Worm (Caenorhabditis elegans) whole organism, midembryonic: ENCODE data around the gene hcp-1.

ENCODE experiments used
- T22C8.4 ChIP-seq: fragments of 200-800 bp; sonication (Bioruptor generic); IDR thresholded peaks from 2 replicates; pipeline ENCODE4 v1.3.6; 2022; ENCODE audit warnings: missing genetic modification characterization, missing compliant biosample characterization
- cog-1 ChIP-seq: sonication (generic microtip); optimal IDR thresholded peaks from 2 replicates; lab custom pipeline; 2016; ENCODE audit warnings: missing genetic modification characterization, missing compliant biosample characterization
- flt-1 ChIP-seq: fragments of 200-800 bp; sonication (Bioruptor generic); IDR thresholded peaks from 2 replicates; pipeline ENCODE4 v1.3.6; 2022; ENCODE audit warnings: missing genetic modification characterization, missing compliant biosample characterization
- klf-2 ChIP-seq: fragments of 200-800 bp; sonication (Bioruptor generic); conservative IDR thresholded peaks from 2 replicates; pipeline ENCODE4 v1.3.6; 2022; ENCODE audit warnings: missing genetic modification reagents, missing genetic modification characterization, missing compliant biosample characterization
- med-1 ChIP-seq: sonication (generic microtip); optimal IDR thresholded peaks from 2 replicates; lab custom pipeline; 2017; ENCODE audit warnings: missing genetic modification characterization, mild to moderate bottlenecking, missing compliant biosample characterization, antibody characterized with exemption, missing genetic modification reagents; ENCODE audit not compliant: insufficient read depth
- ref-1 ChIP-seq: fragments of 200-800 bp; sonication (Bioruptor generic); conservative IDR thresholded peaks from 2 replicates; pipeline ENCODE4 v1.3.6; 2022; ENCODE audit warnings: missing genetic modification reagents, missing genetic modification characterization, missing compliant biosample characterization
- tab-1 ChIP-seq: fragments of 200-800 bp; sonication (Bioruptor generic); IDR thresholded peaks from 2 replicates; pipeline ENCODE4 v1.3.6; 2022; ENCODE audit warnings: missing genetic modification characterization, missing compliant biosample characterization
- ztf-23 ChIP-seq: fragments of 200-800 bp; sonication (Bioruptor generic); IDR thresholded peaks from 2 replicates; pipeline ENCODE4 v1.3.6; 2022; ENCODE audit warnings: missing genetic modification reagents, missing genetic modification characterization, missing compliant biosample characterization
- ztf-29 ChIP-seq: fragments of 200-800 bp; sonication (Bioruptor generic); IDR thresholded peaks from 2 replicates; pipeline ENCODE4 v1.3.6; 2022; ENCODE audit warnings: missing genetic modification reagents, missing genetic modification characterization, missing compliant biosample characterization

hcp-1 gene

ce11 chrV:6557035-6557434 lies 37.0 kb upstream of the hcp-1 start, which contains the start of gene spp-27:
spp-27 (minus strand) TSS chrV:6557135.
- no peak for TF ChIP-seq ztf-29 (GFP tag; lab: Robert Waterston, UW)
- no peak for TF ChIP-seq flt-1 (GFP tag; lab: Robert Waterston, UW)
- no peak for TF ChIP-seq cog-1 (tag; lab: Kevin White, UChicago)
- TF ChIP-seq ref-1 (GFP tag; lab: Robert Waterston, UW) = no peak
- no peak for TF ChIP-seq T22C8.4 (GFP tag; lab: Robert Waterston, UW)
- TF ChIP-seq ztf-23 (GFP tag; lab: Robert Waterston, UW) = no peak
- TF ChIP-seq med-1 (GFP tag; lab: Kevin White, UChicago) = no peak
- no peak for TF ChIP-seq klf-2
- no peak for TF ChIP-seq tab-1 (GFP tag; lab: Robert Waterston, UW)

DNA sequence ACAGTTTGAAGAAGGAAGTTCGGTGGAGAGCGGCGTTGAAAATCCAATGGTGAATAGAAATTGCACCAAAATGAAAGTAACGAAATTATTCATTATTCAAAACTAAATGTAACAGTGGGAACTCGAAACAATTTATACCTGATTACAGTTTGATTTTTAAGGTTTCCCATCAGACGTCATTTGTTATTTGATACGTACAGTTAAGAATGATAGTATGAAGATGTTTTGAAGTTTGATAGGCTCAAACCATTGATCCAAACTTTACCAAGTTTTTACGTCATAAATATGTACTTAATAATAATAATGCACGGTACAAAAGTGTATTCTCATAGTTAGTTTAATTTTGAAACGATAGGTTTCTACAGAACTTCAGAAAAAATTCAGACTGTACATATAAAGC lies 35.9 kb upstream of the hcp-1 start, which contains the start of gene spp-20:
Gene spp-20, minus strand, starts transcription at position 101 of the 400 bp plus-strand sequence.
- TF ChIP-seq tab-1 (GFP tag; lab: Robert Waterston, UW) (no peak), med-1 (GFP tag; lab: Kevin White, UChicago) (no peak), T22C8.4 (GFP tag; lab: Robert Waterston, UW) (no peak), ztf-29 (GFP tag; lab: Robert Waterston, UW) (no peak), ref-1 (GFP tag; lab: Robert Waterston, UW) (no peak), klf-2 (no peak), cog-1 (tag; lab: Kevin White, UChicago) (no peak), ztf-23 (GFP tag; lab: Robert Waterston, UW) (no peak), flt-1 (GFP tag; lab: Robert Waterston, UW) (no peak)

ce11 chrV:6559105-6559504 lies 34.9 kb upstream of the hcp-1 start, which contains the start of gene spp-26:
spp-26 (minus strand) TSS chrV:6559205.
- TF ChIP-seq tab-1 (GFP tag; lab: Robert Waterston, UW) (no peak), ztf-29 (GFP tag; lab: Robert Waterston, UW) (no peak), cog-1 (tag; lab: Kevin White, UChicago) (no peak), flt-1 (GFP tag; lab: Robert Waterston, UW) (no peak), med-1 (GFP tag; lab: Kevin White, UChicago) (no peak), ref-1 (GFP tag; lab: Robert Waterston, UW) (no peak), T22C8.4 (GFP tag; lab: Robert Waterston, UW) (no peak), klf-2 (no peak), ztf-23 (GFP tag; lab: Robert Waterston, UW) (no peak)

- TF ChIP-seq ztf-29 (GFP tag; lab: Robert Waterston, UW) (0 out of 2 replicates have a peak, but pooled peaks have one; percentile 12), cog-1 (tag; lab: Kevin White, UChicago) (no peak), ztf-23 (GFP tag; lab: Robert Waterston, UW) (no peak)
Observed at ce11 chrV:6559585-6559984, 34.4 kb upstream of the hcp-1 start.

ce11 chrV:6561592-6561991 lies 32.4 kb upstream of the hcp-1 start, which contains the start of gene spp-19:
spp-19 (minus strand) TSS chrV:6561692.
- TF ChIP-seq T22C8.4 (GFP tag; lab: Robert Waterston, UW) (no peak), cog-1 (tag; lab: Kevin White, UChicago) (no peak), flt-1 (GFP tag; lab: Robert Waterston, UW) (no peak), ztf-23 (GFP tag; lab: Robert Waterston, UW) (no peak), tab-1 (GFP tag; lab: Robert Waterston, UW) (no peak), klf-2 (no peak), ref-1 (GFP tag; lab: Robert Waterston, UW) (no peak), ztf-29 (GFP tag; lab: Robert Waterston, UW) (no peak), med-1 (GFP tag; lab: Kevin White, UChicago) (no peak)

ce11 chrV:6565851-6566386 lies 28.1 kb upstream of the hcp-1 start, which contains the start of gene K04A8.1:
K04A8.1 (plus strand) TSS chrV:6566336.
- no peak for TF ChIP-seq ztf-23 (GFP tag; lab: Robert Waterston, UW)
- no peak for TF ChIP-seq T22C8.4 (GFP tag; lab: Robert Waterston, UW)
- TF ChIP-seq cog-1 (tag; lab: Kevin White, UChicago) = no peak
- no peak for TF ChIP-seq ztf-29 (GFP tag; lab: Robert Waterston, UW)
- TF ChIP-seq ref-1 (GFP tag; lab: Robert Waterston, UW) = no peak
- TF ChIP-seq med-1 (GFP tag; lab: Kevin White, UChicago) = no peak
- no peak for TF ChIP-seq flt-1 (GFP tag; lab: Robert Waterston, UW)
- no peak for TF ChIP-seq klf-2
- no peak for TF ChIP-seq tab-1 (GFP tag; lab: Robert Waterston, UW)

DNA sequence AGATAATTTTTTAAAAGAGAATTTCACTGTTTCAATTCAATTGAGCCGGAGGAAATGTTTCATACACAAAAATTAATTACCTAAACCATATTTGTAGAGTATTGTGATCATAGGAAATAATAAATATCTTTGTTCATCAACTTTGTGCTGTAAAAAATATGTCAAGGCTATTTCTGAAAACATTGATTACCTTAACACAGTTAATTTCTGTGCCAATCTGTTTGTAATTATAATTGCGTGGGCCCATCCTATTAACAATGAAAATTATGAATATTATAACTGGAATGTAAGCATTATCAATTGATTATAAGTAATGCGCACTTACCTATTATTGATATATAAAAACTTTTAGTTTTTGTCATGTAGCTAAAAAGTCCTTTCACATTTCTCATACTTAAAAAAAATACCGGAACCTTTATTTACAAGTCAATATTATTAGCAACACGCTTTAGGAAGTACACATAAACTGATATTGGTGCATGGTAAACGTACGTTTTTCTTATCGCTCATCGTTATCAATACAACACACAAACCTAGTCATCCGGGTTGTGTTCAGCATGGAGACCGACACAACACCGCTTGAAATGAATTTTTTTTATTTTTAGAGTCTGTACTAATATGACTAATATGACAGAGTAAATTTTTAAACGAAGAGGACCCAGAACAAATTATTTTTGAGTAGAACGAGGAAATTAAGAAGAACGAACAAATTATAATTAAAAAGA lies 18.4 kb upstream of the hcp-1 start, which contains the start of gene fut-2:
Gene fut-2, minus strand, starts transcription at position 485 of the 725 bp plus-strand sequence.
- TF ChIP-seq ztf-29 (GFP tag; lab: Robert Waterston, UW) = no peak
- no peak for TF ChIP-seq med-1 (GFP tag; lab: Kevin White, UChicago)
- TF ChIP-seq cog-1 (tag; lab: Kevin White, UChicago) = no peak
- no peak for TF ChIP-seq T22C8.4 (GFP tag; lab: Robert Waterston, UW)
- no peak for TF ChIP-seq ztf-23 (GFP tag; lab: Robert Waterston, UW)
- TF ChIP-seq ref-1 (GFP tag; lab: Robert Waterston, UW) = no peak
- TF ChIP-seq flt-1 (GFP tag; lab: Robert Waterston, UW) = no peak
- no peak for TF ChIP-seq tab-1 (GFP tag; lab: Robert Waterston, UW)
- TF ChIP-seq klf-2 = no peak

DNA sequence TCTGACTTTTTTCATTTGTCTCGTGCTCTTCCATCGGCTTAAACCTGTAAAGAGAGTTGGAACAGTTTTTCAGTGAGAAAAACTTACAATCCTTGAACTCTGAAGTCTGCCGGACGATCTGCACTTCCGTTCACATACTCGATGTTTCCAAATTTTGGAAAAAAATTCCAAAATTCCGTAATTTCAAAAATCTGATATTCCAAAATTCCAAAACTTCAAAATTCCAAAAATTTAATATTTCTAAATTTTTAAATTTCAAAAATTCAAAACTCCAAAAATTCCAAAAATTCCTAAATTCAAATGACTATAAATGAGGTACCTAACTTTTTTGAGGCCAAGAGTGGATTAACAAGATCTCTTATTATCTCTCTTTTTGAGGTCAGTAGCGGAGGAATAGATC lies 17.4 kb upstream of the hcp-1 start, which contains the start of gene EGAP9.4:
Gene EGAP9.4, plus strand, starts transcription at position 301 of the 400 bp plus-strand sequence.
- no peak for TF ChIP-seq T22C8.4 (GFP tag; lab: Robert Waterston, UW)
- no peak for TF ChIP-seq med-1 (GFP tag; lab: Kevin White, UChicago)
- no peak for TF ChIP-seq cog-1 (tag; lab: Kevin White, UChicago)
- no peak for TF ChIP-seq ztf-29 (GFP tag; lab: Robert Waterston, UW)
- no peak for TF ChIP-seq tab-1 (GFP tag; lab: Robert Waterston, UW)
- TF ChIP-seq ztf-23 (GFP tag; lab: Robert Waterston, UW) = no peak
- TF ChIP-seq ref-1 (GFP tag; lab: Robert Waterston, UW) = no peak
- TF ChIP-seq flt-1 (GFP tag; lab: Robert Waterston, UW) = no peak
- TF ChIP-seq klf-2 = no peak
